ENCODE assay signal across 3 worm cellular contexts in genomic region chrIV:6941101-6941500, ce11.
TF ChIP-seq lines count a peak whose summit lies in the region.

No protein-coding gene starts in this region.

TF ChIP-seq in whole organism, L1 larva, 84 proteins besides CTCF, POLR2A, EP300 and RAD21:
- TF ChIP-seq C04F5.9 (tag; optimal IDR thresholded peaks at IDR 0.05; lab: Kevin White, UChicago) (no peak), lin-14 (GFP tag; optimal IDR thresholded peaks at IDR 0.05; lab: Kevin White, UChicago) (peak; percentile 35), fkh-10 (GFP tag; optimal IDR thresholded peaks at IDR 0.05; lab: Kevin White, UChicago) (peak; percentile 52)

TF ChIP-seq in whole organism, L3 larva, 47 proteins besides CTCF, POLR2A, EP300 and RAD21:
- TF ChIP-seq fkh-10 (GFP tag; optimal IDR thresholded peaks at IDR 0.05; lab: Kevin White, UChicago) (peak; percentile 62), lsy-12 (tag; optimal IDR thresholded peaks at IDR 0.05; lab: Kevin White, UChicago) (no peak), ZK546.5 (tag; optimal IDR thresholded peaks at IDR 0.05; lab: Kevin White, UChicago) (no peak)
TF ChIP-seq in whole organism, L3 larva: peak in this region for 1.

TF ChIP-seq in whole organism, L4 larva, 104 proteins besides CTCF, POLR2A, EP300 and RAD21:
- TF ChIP-seq aha-1 (tag; lab: Kevin White, UChicago) (peak; percentile 14), F26F4.8 (GFP tag; conservative IDR thresholded peaks at IDR 0.05; lab: Robert Waterston, UW) (no peak), daf-16 (GFP tag; optimal IDR thresholded peaks at IDR 0.05; lab: Kevin White, UChicago) (no peak), daf-16 (tag; optimal IDR thresholded peaks at IDR 0.05; lab: Kevin White, UChicago) (no peak), fkh-10 (GFP tag; optimal IDR thresholded peaks at IDR 0.05; lab: Kevin White, UChicago) (peak; percentile 59)

Comparison
In these comparisons a context has a peak if more than half of its experiments do, and no peak if none do; other contexts are left out.
1. Of the 29 proteins assayed by ChIP-seq in both whole organism, L4 larva and whole organism, L1 larva: peak only in whole organism, L4 larva: aha-1; only in whole organism, L1 larva: none; in both: fkh-10; in neither: 27.